Fruit fly (Drosophila melanogaster): ENCODE measurements around the gene nxf2.

DNA sequence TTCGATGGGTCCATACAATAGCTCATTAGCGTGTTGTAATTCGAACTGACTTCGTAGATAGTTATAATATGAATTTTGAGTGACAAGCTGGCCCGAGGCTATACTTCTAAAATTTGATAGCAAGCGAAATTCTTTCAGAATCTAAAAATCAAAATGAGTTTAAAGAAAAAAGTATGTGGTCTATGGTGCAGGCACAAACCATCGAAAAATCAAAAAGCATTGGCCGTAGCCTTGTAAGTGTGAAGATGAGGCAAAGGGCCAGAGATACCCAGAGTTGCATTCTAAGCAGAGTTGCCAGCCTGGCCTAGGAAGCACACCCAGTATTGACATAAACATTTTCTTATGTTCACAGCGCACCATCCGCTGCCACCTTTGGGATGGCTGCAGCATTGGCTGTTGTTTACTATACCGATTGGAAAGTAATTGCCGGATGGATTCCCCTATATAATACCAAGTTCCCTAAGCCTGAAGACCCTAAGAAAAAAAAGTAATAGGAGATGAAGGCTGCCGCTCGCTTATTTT lies 13.3 kb downstream of the nxf2 start, which contains the start of gene UQCR-6.4L:
- no peak for TF ChIP-seq dmrt93B (GFP tag; optimal IDR thresholded peaks at IDR 0.05)
- no peak for TF ChIP-seq usp (GFP tag; optimal IDR thresholded peaks at IDR 0.05)
